Worm (Caenorhabditis elegans) whole organism, young adult: ENCODE results near the gene K09A9.6.

ENCODE experiments used
- B0019.2 ChIP-seq: fragments of 200-800 bp; sonication (Bioruptor generic); conservative IDR thresholded peaks from 2 replicates; pipeline ENCODE4 v1.3.6; 2022; ENCODE audit warnings: missing genetic modification reagents, missing genetic modification characterization, missing compliant biosample characterization
- die-1 ChIP-seq: sonication (generic microtip); optimal IDR thresholded peaks from 2 replicates; lab custom pipeline; 2016; ENCODE audit warnings: missing genotype, mild to moderate bottlenecking, missing genetic modification characterization, missing compliant biosample characterization
- nhr-80 ChIP-seq: sonication (generic microtip); optimal IDR thresholded peaks from 2 replicates; lab custom pipeline; 2016; ENCODE audit warnings: missing genetic modification characterization, missing compliant biosample characterization

DNA sequence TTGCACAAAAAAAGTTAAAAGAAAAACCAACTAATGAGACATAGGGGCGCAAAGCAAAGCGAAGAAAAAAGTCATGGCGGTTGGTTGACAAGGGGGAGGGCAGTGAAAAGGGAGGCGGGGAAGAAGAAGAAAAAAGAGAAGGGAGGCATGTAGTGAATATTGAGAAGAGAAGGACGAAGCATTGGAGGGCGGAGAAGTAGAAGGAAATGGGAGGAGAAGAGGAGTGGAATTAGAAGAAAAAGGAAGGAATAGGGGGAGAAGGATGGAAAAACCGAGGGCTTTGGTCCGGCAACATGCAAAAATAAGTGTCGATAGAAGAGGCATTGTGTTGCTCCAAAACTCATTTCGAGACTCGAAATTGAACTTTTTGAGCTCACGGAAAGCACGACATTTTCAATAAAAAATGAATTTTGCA is 53.8 kb downstream of the K09A9.6 start:
- no peak for TF ChIP-seq die-1 (tag; lab: Kevin White, UChicago)
- no peak for TF ChIP-seq B0019.2 (GFP tag; lab: Robert Waterston, UW)
- TF ChIP-seq nhr-80: no peak
